Fruit fly (Drosophila melanogaster) whole organism, prepupa: ENCODE data around the gene CG15239.

Source experiments
- CG10669 ChIP-seq: fragments of 200-800 bp; sonication (Bioruptor generic); optimal IDR thresholded peaks from 3 replicates; lab custom pipeline; 2018; ENCODE audit warnings: missing biosample characterization, mild to moderate bottlenecking, missing genetic modification characterization, moderate library complexity
- CG11294 ChIP-seq: fragments of 200-800 bp; sonication (Bioruptor generic); IDR thresholded peaks from 2 replicates; pipeline ENCODE4 v1.3.6; 2022; ENCODE audit warnings: missing biosample characterization, missing genetic modification characterization
- CG11762 ChIP-seq: fragments of 200-800 bp; sonication (Bioruptor generic); optimal IDR thresholded peaks from 3 replicates; lab custom pipeline; 2016; ENCODE audit warnings: missing biosample characterization, missing genetic modification characterization; ENCODE audit not compliant: insufficient read depth
- CG1621 ChIP-seq: fragments of 200-800 bp; sonication (Bioruptor generic); optimal IDR thresholded peaks from 3 replicates; lab custom pipeline; 2018; ENCODE audit warnings: missing biosample characterization, mild to moderate bottlenecking, missing genetic modification characterization
- CG16779 ChIP-seq: fragments of 200-800 bp; sonication (Bioruptor generic); optimal IDR thresholded peaks from 3 replicates; lab custom pipeline; 2017; ENCODE audit warnings: missing biosample characterization, mild to moderate bottlenecking, missing genetic modification characterization
- CG3032 ChIP-seq: fragments of 200-800 bp; optimal IDR thresholded peaks from 2 replicates; lab custom pipeline; 2019; ENCODE audit warnings: missing biosample characterization, mild to moderate bottlenecking, missing genetic modification characterization, moderate library complexity
- CG32006 ChIP-seq: fragments of 200-800 bp; sonication (Bioruptor generic); optimal IDR thresholded peaks from 3 replicates; lab custom pipeline; 2017; ENCODE audit warnings: missing biosample characterization, mild to moderate bottlenecking, missing genetic modification characterization
- CG34406 ChIP-seq: fragments of 200-800 bp; sonication (Bioruptor generic); optimal IDR thresholded peaks from 3 replicates; lab custom pipeline; 2016; ENCODE audit warnings: missing biosample characterization, missing genetic modification characterization
- CG3919 ChIP-seq: fragments of 200-800 bp; sonication (Bioruptor generic); optimal IDR thresholded peaks from 3 replicates; lab custom pipeline; 2016; ENCODE audit warnings: missing biosample characterization, missing genetic modification characterization
- CG4318 ChIP-seq: fragments of 200-800 bp; sonication (Bioruptor generic); optimal IDR thresholded peaks from 3 replicates; lab custom pipeline; 2017; ENCODE audit warnings: missing biosample characterization, mild to moderate bottlenecking, missing genetic modification characterization
- CG6163 ChIP-seq: fragments of 200-800 bp; sonication (Bioruptor generic); IDR thresholded peaks from 3 replicates; pipeline ENCODE4 v1.3.6; 2022; ENCODE audit warnings: missing biosample characterization, missing genetic modification characterization
- CG6276 ChIP-seq: fragments of 200-800 bp; sonication (Bioruptor generic); optimal IDR thresholded peaks from 2 replicates; lab custom pipeline; 2017; ENCODE audit warnings: missing biosample characterization, mild to moderate bottlenecking, missing genetic modification characterization
- CG6792 ChIP-seq: fragments of 200-800 bp; sonication (Bioruptor generic); optimal IDR thresholded peaks from 3 replicates; lab custom pipeline; 2016; ENCODE audit warnings: missing biosample characterization, missing genetic modification characterization
- CG6808 ChIP-seq: fragments of 200-800 bp; sonication (Bioruptor generic); optimal IDR thresholded peaks from 3 replicates; lab custom pipeline; 2017; ENCODE audit warnings: missing biosample characterization, missing genetic modification characterization, mild to moderate bottlenecking, moderate library complexity, missing genetic modification reagents
- CG6854 ChIP-seq: fragments of 200-800 bp; sonication (Bioruptor generic); optimal IDR thresholded peaks from 2 replicates; lab custom pipeline; 2017; ENCODE audit warnings: missing biosample characterization, mild to moderate bottlenecking, missing genetic modification characterization
- CG8319 ChIP-seq: fragments of 200-800 bp; sonication (Bioruptor generic); optimal IDR thresholded peaks from 3 replicates; lab custom pipeline; 2016; ENCODE audit warnings: missing biosample characterization, missing genetic modification characterization
- CG8632 ChIP-seq: fragments of 200-800 bp; sonication (Bioruptor generic); optimal IDR thresholded peaks from 3 replicates; lab custom pipeline; 2016; ENCODE audit warnings: missing biosample characterization, missing genetic modification characterization
- Eip75B ChIP-seq: fragments of 200-800 bp; sonication (Bioruptor generic); optimal IDR thresholded peaks from 3 replicates; lab custom pipeline; 2016; ENCODE audit warnings: missing biosample characterization, missing genetic modification characterization
- Eip78C ChIP-seq: fragments of 200-800 bp; sonication (Bioruptor generic); peaks from one replicate; lab custom pipeline; 2016; ENCODE audit warnings: missing biosample characterization, missing genetic modification characterization
- Eip93F ChIP-seq: fragments of 200-800 bp; sonication (Bioruptor generic); optimal IDR thresholded peaks from 2 replicates; lab custom pipeline; 2016; ENCODE audit warnings: missing biosample characterization, mild to moderate bottlenecking, missing genetic modification characterization
- Ets21C ChIP-seq: fragments of 200-800 bp; sonication (Bioruptor generic); optimal IDR thresholded peaks from 3 replicates; lab custom pipeline; 2016; ENCODE audit warnings: missing biosample characterization, missing genetic modification characterization
- Ets96B ChIP-seq: fragments of 200-800 bp; optimal IDR thresholded peaks from 2 replicates; lab custom pipeline; 2019; ENCODE audit warnings: missing biosample characterization, mild to moderate bottlenecking, missing genetic modification characterization, moderate library complexity
- Gug ChIP-seq: fragments of 200-800 bp; sonication (Bioruptor generic); IDR thresholded peaks from 2 replicates; pipeline ENCODE4 v1.3.6; 2022; ENCODE audit warnings: missing biosample characterization, missing genetic modification characterization
- Hr4 ChIP-seq: fragments of 200-800 bp; sonication (Bioruptor generic); optimal IDR thresholded peaks from 3 replicates; lab custom pipeline; 2016; ENCODE audit warnings: missing biosample characterization, missing genetic modification characterization
- Met ChIP-seq: fragments of 200-800 bp; sonication (Bioruptor generic); optimal IDR thresholded peaks from 3 replicates; lab custom pipeline; 2016; ENCODE audit warnings: missing biosample characterization, missing genetic modification characterization
- Smox ChIP-seq: fragments of 200-800 bp; sonication (Bioruptor generic); optimal IDR thresholded peaks from 3 replicates; lab custom pipeline; 2016; ENCODE audit warnings: missing biosample characterization, missing genetic modification characterization
- Sox102F ChIP-seq: fragments of 200-800 bp; sonication (Bioruptor generic); optimal IDR thresholded peaks from 2 replicates; lab custom pipeline; 2016; ENCODE audit warnings: missing biosample characterization, mild to moderate bottlenecking, missing genetic modification characterization
- Sox14 ChIP-seq: fragments of 200-800 bp; sonication (Bioruptor generic); optimal IDR thresholded peaks from 3 replicates; lab custom pipeline; 2016; ENCODE audit warnings: missing biosample characterization, missing genetic modification characterization
- Sox15 ChIP-seq: fragments of 200-800 bp; sonication (Bioruptor generic); optimal IDR thresholded peaks from 3 replicates; lab custom pipeline; 2016; ENCODE audit warnings: missing biosample characterization, missing genetic modification characterization
- achi ChIP-seq: fragments of 200-800 bp; sonication (Bioruptor generic); optimal IDR thresholded peaks from 3 replicates; lab custom pipeline; 2016; ENCODE audit warnings: missing biosample characterization, missing genetic modification characterization
- cyc ChIP-seq: fragments of 200-800 bp; sonication (Bioruptor generic); optimal IDR thresholded peaks from 3 replicates; lab custom pipeline; 2016; ENCODE audit warnings: missing biosample characterization, missing genetic modification characterization
- dac ChIP-seq: fragments of 200-800 bp; sonication (Bioruptor generic); optimal IDR thresholded peaks from 2 replicates; lab custom pipeline; 2017; ENCODE audit warnings: missing biosample characterization, mild to moderate bottlenecking, missing genetic modification characterization
- dsx ChIP-seq: fragments of 200-800 bp; optimal IDR thresholded peaks from 3 replicates; lab custom pipeline; 2019; ENCODE audit warnings: missing biosample characterization, mild to moderate bottlenecking, missing genetic modification characterization, moderate library complexity; ENCODE audit not compliant: poor library complexity, severe bottlenecking
- eg ChIP-seq: fragments of 200-800 bp; sonication (Bioruptor generic); IDR thresholded peaks from 3 replicates; pipeline ENCODE4 v1.3.6; 2022; ENCODE audit warnings: missing biosample characterization, missing genetic modification characterization
- esn ChIP-seq: fragments of 200-800 bp; sonication (Bioruptor generic); optimal IDR thresholded peaks from 2 replicates; lab custom pipeline; 2016; ENCODE audit warnings: missing biosample characterization, mild to moderate bottlenecking, missing genetic modification characterization, moderate library complexity
- fd59A ChIP-seq: fragments of 200-800 bp; sonication (Bioruptor generic); optimal IDR thresholded peaks from 2 replicates; lab custom pipeline; 2017; ENCODE audit warnings: missing biosample characterization, mild to moderate bottlenecking, missing genetic modification characterization, missing genetic modification reagents
- fd85E ChIP-seq: fragments of 200-800 bp; sonication (Bioruptor generic); optimal IDR thresholded peaks from 3 replicates; lab custom pipeline; 2016; ENCODE audit warnings: missing biosample characterization, missing genetic modification characterization
- lz ChIP-seq: fragments of 200-800 bp; sonication (Bioruptor generic); optimal IDR thresholded peaks from 3 replicates; lab custom pipeline; 2016; ENCODE audit warnings: missing biosample characterization, missing genetic modification characterization
- net ChIP-seq: fragments of 200-800 bp; sonication (Bioruptor generic); optimal IDR thresholded peaks from 3 replicates; lab custom pipeline; 2016; ENCODE audit warnings: missing biosample characterization, missing genetic modification characterization
- salr ChIP-seq, 2 experiments: fragments of 200-800 bp; sonication (Bioruptor generic); optimal IDR thresholded peaks; 3 replicates each; lab custom pipeline; 2016 to 2018; ENCODE audit warnings: missing biosample characterization in 2 of 2, missing genetic modification characterization in 2 of 2, mild to moderate bottlenecking in 1 of 2
- topi ChIP-seq: fragments of 200-800 bp; sonication (Bioruptor generic); optimal IDR thresholded peaks from 3 replicates; lab custom pipeline; 2016; ENCODE audit warnings: missing biosample characterization, missing genetic modification characterization
- vri ChIP-seq: fragments of 200-800 bp; sonication (Bioruptor generic); optimal IDR thresholded peaks from 3 replicates; lab custom pipeline; 2016; ENCODE audit warnings: missing biosample characterization, mild to moderate bottlenecking, missing genetic modification characterization

Gene CG15239

DNA sequence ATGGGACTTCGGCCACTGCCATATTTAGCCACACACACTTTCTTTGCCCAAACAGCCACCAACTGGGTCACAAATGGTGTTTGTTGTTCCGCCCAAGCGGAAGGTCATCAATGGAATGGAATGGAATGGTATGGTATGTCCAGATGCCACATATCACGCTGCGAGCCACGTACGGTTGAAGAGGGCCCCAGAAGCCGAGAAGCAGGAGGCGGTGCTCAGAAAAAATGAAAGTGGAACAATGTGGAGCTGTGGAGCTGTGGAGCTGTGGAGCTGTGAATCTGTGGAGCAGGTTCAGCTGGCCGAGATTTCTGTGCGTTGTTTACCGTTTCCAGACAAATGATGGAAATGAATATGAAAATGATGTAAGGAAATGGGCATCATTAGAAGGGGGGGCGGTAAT, 2.8 kb downstream of the CG15239 start:
- TF ChIP-seq CG3919 (GFP tag; lab: Kevin White, UChicago), result no peak
- TF ChIP-seq CG8632 (GFP tag; lab: Kevin White, UChicago), result no peak
- no peak for TF ChIP-seq Eip93F (GFP tag; lab: Kevin White, UChicago)
- no peak for TF ChIP-seq Met (GFP tag; lab: Kevin White, UChicago)
- TF ChIP-seq dsx (GFP tag; lab: Kevin White, UChicago), result no peak
- TF ChIP-seq Ets96B (tag; lab: Kevin White, UChicago), result no peak
- no peak for TF ChIP-seq salr (GFP tag; optimal IDR thresholded peaks at IDR 0.05; lab: Kevin White, UChicago)
- TF ChIP-seq CG34406, result no peak
- no peak for TF ChIP-seq achi (GFP tag; lab: Kevin White, UChicago)
- no peak for TF ChIP-seq cyc (GFP tag; lab: Kevin White, UChicago)
- no peak for TF ChIP-seq CG32006
- TF ChIP-seq Ets21C (GFP tag; lab: Kevin White, UChicago), result no peak
- TF ChIP-seq CG6792 (GFP tag; lab: Kevin White, UChicago), result no peak
- no peak for TF ChIP-seq CG6276
- no peak for TF ChIP-seq Gug (GFP tag; lab: Robert Waterston, UW)
- TF ChIP-seq Sox15, result no peak
- no peak for TF ChIP-seq CG8319 (GFP tag; lab: Kevin White, UChicago)
- no peak for TF ChIP-seq CG6854 (GFP tag; lab: Kevin White, UChicago)

DNA sequence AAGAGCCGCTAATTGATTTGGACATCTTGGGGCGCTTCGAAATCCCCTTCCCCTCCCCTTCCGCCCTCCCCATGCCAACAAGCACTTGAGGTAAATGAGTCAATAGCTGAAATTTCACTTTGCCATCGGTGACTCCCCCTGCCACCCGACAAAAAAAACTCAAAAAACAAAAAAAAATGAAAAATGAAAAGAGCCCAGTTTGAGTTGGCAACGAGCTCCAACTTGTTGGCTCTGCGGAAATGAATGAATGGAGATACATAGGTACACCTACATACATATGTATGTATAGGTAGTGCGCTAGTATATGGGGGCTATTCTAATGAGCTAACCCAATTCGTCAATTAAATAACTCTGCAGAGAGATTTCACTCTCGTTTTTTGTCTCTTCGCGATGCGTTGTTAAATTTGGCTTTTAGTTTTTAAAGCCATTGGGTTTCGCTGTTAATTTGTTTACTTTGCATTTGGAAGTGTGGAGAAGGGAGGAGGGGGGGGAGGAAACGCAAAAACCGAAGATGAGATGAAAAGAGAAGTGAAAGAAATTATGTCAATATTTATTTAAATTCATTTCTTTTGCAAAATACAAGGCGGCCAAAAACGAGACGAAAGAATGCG, 3.7 kb downstream of the CG15239 start:
- TF ChIP-seq CG8632 (GFP tag; lab: Kevin White, UChicago) (no peak), CG6163 (GFP tag; lab: Robert Waterston, UW) (0 out of 3 replicates have a peak, but pooled peaks have one; percentile 27), eg (GFP tag; lab: Robert Waterston, UW) (peak; percentile 28; the same call in 1 of the 3 replicates)

DNA sequence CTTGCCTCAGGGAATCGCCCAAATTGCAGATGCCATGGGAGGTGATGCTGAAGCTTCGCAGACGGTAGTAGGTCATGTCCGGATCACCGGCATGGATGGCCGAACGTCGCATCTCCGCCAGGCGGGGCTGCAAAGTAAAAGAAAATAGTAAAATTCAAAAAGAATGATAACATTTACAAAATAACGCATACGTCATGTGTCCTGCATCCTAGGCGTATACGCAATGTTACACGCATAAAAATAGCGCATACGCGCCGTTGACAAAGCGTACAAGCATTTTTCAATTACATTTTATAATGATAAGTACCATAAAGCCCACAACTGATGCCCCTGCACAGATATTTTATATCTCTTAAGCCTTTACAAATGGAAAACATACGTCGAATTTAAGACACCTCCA, 18.0 kb downstream of the CG15239 start:
- TF ChIP-seq CG16779 (tag; lab: Kevin White, UChicago) (no peak), CG6808 (GFP tag; lab: Kevin White, UChicago) (no peak), fd59A (GFP tag; lab: Kevin White, UChicago) (no peak), CG32006 (no peak), Eip93F (GFP tag; lab: Kevin White, UChicago) (no peak), achi (GFP tag; lab: Kevin White, UChicago) (no peak), Sox102F (no peak), Sox15 (no peak), Ets96B (tag; lab: Kevin White, UChicago) (no peak), cyc (GFP tag; lab: Kevin White, UChicago) (no peak), eg (GFP tag; lab: Robert Waterston, UW) (no peak), CG6854 (GFP tag; lab: Kevin White, UChicago) (no peak), CG1621 (no peak), Met (GFP tag; lab: Kevin White, UChicago) (no peak), Ets21C (GFP tag; lab: Kevin White, UChicago) (no peak), Smox (no peak), CG11294 (GFP tag; lab: Robert Waterston, UW) (no peak), CG6163 (GFP tag; lab: Robert Waterston, UW) (no peak), CG10669 (GFP tag; lab: Kevin White, UChicago) (no peak)

DNA sequence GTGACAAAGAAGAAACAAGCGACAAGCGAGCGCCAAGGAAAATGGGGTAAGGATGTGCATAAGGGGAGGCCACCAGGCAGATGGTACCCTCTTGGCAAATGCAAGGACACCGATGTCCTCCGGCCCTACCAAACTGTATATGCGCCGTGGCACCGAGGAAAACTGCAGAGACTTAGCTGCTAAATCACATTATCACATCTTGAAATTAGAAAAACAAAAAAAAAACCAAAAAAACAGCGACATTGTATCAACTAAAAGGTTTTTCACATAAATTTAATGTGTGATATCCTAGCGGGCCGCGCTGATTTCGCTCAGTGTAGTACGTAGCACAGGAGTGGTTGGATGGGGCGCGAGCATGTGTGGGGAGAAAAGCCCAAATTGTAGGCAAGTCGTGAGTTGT, 44.6 kb downstream of the CG15239 start:
- TF ChIP-seq Eip78C (GFP tag; lab: Kevin White, UChicago), result peak; percentile 28
- no peak for TF ChIP-seq CG6792 (GFP tag; lab: Kevin White, UChicago)
- 0 out of 3 replicates have a peak, but pooled peaks have one; percentile 24 for TF ChIP-seq CG6163 (GFP tag; lab: Robert Waterston, UW)
- no peak for TF ChIP-seq CG3032 (tag; lab: Kevin White, UChicago)
- TF ChIP-seq lz, result no peak
- TF ChIP-seq CG11762 (GFP tag; lab: Kevin White, UChicago), result no peak
- no peak for TF ChIP-seq Sox14
- no peak for TF ChIP-seq salr (GFP tag; optimal IDR thresholded peaks at IDR 0.05; lab: Kevin White, UChicago)
- TF ChIP-seq Eip75B (GFP tag; lab: Kevin White, UChicago), result no peak
- TF ChIP-seq Sox15, result no peak
- no peak for TF ChIP-seq fd59A (GFP tag; lab: Kevin White, UChicago)
- TF ChIP-seq CG34406, result no peak
- TF ChIP-seq dsx (GFP tag; lab: Kevin White, UChicago), result no peak
- TF ChIP-seq vri (GFP tag; lab: Kevin White, UChicago), result no peak
- TF ChIP-seq esn (GFP tag; lab: Kevin White, UChicago), result no peak
- TF ChIP-seq net (GFP tag; lab: Kevin White, UChicago), result no peak
- no peak for TF ChIP-seq Smox
- TF ChIP-seq fd85E (GFP tag; lab: Kevin White, UChicago), result no peak
- peak; percentile 14 for TF ChIP-seq CG10669 (GFP tag; lab: Kevin White, UChicago)
- TF ChIP-seq Hr4, result peak; percentile 6
- no peak for TF ChIP-seq CG16779 (tag; lab: Kevin White, UChicago)
- TF ChIP-seq eg (GFP tag; lab: Robert Waterston, UW), result 0 out of 3 replicates have a peak, but pooled peaks have one; percentile 36
- no peak for TF ChIP-seq topi (GFP tag; lab: Kevin White, UChicago)
- no peak for TF ChIP-seq CG4318
- TF ChIP-seq achi (GFP tag; lab: Kevin White, UChicago), result no peak
- no peak for TF ChIP-seq dac
